Fruit fly (Drosophila melanogaster): Measurements from ENCODE around the gene BobA.

DNA sequence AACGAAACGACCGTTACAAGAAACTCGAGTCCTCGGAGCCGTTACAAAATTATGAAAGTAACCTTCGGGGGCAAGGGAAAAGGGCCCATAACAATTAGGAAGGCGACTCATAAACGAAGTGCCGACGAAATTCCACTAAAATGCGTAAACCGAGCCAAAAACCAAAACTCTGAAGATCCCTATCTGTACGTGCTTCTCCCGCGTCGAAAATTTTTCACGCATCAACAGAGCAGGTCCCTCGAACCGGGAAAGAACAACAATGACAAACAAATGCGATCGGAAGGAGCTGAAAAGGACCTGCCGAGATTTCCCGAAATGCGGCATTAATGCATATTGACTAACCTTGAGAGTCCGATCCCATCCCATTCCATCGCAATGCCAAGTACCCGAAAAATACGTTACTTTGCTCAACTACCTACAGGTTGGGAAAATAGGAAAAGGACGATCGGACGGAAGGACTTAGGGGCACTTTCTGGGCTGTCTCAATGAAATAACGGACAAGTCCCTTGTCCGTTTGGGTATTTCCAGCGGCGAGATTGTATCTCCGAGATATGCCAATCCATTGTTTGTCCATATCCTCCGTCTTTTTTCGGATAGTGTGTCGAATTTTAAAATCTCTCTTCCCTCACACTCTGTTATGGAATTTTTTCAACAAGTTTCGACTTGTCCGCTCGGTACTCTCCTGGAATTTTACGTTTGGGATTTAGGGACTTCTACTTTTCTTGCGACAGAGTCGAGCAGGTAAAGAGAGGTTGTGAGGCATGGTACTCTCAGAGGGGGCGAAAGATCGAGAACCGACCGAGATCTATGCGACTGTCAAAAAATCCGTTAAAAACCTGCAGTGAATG, 22.0 kb upstream of the BobA start:
- TF ChIP-seq CG8159 (tag; optimal IDR thresholded peaks at IDR 0.05) (no peak), Pif1B (GFP tag; optimal IDR thresholded peaks at IDR 0.05) (no peak), fd96Ca (GFP tag; IDR thresholded peaks at IDR 0.05) (no peak), CG10348 (GFP tag; IDR thresholded peaks at IDR 0.05) (no peak), CG8301 (tag; optimal IDR thresholded peaks at IDR 0.05) (no peak), CG17806 (tag; optimal IDR thresholded peaks at IDR 0.05) (no peak), CG9948 (tag; optimal IDR thresholded peaks at IDR 0.05) (no peak), CG4496 (GFP tag; IDR thresholded peaks at IDR 0.05) (no peak), gl (tag; optimal IDR thresholded peaks at IDR 0.05) (no peak), EcR (GFP tag; optimal IDR thresholded peaks at IDR 0.05) (no peak), CG15710 (tag; optimal IDR thresholded peaks at IDR 0.05) (no peak), Ets98B (GFP tag; IDR thresholded peaks at IDR 0.05) (no peak), D1 (tag; optimal IDR thresholded peaks at IDR 0.05) (no peak)

All from whole organism, pupa.